Worm (Caenorhabditis elegans): ENCODE results near the gene T21C12.4.

T21C12.4 gene

DNA sequence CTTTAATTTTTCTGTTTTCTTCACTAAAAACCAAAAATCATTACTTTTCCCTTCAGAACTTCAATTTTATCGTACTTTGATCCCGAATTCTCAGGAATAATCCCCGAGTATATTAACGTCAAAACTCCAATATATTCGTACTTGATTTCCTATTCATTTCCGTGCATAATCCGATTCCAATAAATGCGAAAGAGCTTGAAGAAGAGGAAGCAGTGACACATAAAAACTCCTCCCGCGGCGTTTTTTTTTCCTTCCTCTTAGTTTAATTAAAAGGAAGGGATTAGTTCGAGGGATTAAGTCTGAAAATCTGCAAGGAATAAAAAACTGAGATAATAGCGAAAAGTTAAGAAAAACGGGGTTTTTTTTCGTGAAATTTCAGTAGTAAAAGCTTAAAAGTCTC lies 43.1 kb upstream of the T21C12.4 start:
- peak; percentile 12 for TF ChIP-seq sma-9 (GFP tag; optimal IDR thresholded peaks at IDR 0.05)
- no peak for TF ChIP-seq sma-9 (tag; optimal IDR thresholded peaks at IDR 0.05)
- TF ChIP-seq nhr-10 (tag; optimal IDR thresholded peaks at IDR 0.05), result no peak
- no peak for TF ChIP-seq nhr-6 (tag; optimal IDR thresholded peaks at IDR 0.05)

DNA sequence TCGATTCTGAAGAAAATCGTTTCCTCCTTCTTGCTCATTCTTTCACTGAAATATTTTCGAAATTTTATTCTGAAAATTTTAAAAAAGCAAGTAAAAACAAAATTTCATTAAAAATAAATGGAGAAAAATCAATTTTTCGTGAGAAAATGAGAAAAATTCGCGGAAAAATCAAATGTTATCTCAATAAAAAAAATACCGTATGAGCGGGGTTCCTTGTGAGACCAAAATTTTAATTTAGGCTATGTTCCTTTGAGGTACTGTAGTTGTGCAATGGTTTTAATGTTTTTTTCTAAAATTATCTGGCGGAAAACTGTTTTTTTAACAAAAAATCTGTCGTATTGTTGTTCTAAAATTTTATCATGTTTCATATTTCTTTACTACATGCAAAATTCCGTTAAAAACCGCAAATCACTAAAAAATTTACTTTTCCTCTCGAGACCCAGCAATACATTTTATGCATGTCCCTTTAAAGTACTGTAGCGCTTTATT lies 42.4 kb upstream of the T21C12.4 start, which contains the start of gene epg-6:
epg-6 (minus strand) TSS at position 51 of the 489 bp plus-strand sequence.
- no peak for TF ChIP-seq nhr-77 (tag; optimal IDR thresholded peaks at IDR 0.05)
- no peak for TF ChIP-seq lin-39 (tag; optimal IDR thresholded peaks at IDR 0.05)
- TF ChIP-seq R02D3.7 (tag; optimal IDR thresholded peaks at IDR 0.05), result no peak
- TF ChIP-seq fos-1 (tag; optimal IDR thresholded peaks at IDR 0.05), result no peak
- no peak for TF ChIP-seq ceh-82 (tag; optimal IDR thresholded peaks at IDR 0.05)
- TF ChIP-seq alr-1 (tag; optimal IDR thresholded peaks at IDR 0.05), result no peak
- TF ChIP-seq unc-39 (tag; optimal IDR thresholded peaks at IDR 0.05), result no peak
- TF ChIP-seq F13H6.1 (tag; optimal IDR thresholded peaks at IDR 0.05), result no peak
- TF ChIP-seq ztf-1 (GFP tag; conservative IDR thresholded peaks at IDR 0.05), result no peak
- no peak for TF ChIP-seq sem-4 (tag; optimal IDR thresholded peaks at IDR 0.05)
- TF ChIP-seq nhr-25 (tag; optimal IDR thresholded peaks at IDR 0.05), result no peak
- TF ChIP-seq lin-13 (GFP tag; optimal IDR thresholded peaks at IDR 0.05), result no peak
- no peak for TF ChIP-seq egl-27 (tag; optimal IDR thresholded peaks at IDR 0.05)
- no peak for TF ChIP-seq lin-11 (tag; optimal IDR thresholded peaks at IDR 0.05)
- TF ChIP-seq unc-62 (GFP tag; optimal IDR thresholded peaks at IDR 0.05), result no peak
- no peak for TF ChIP-seq ztf-4 (tag; optimal IDR thresholded peaks at IDR 0.05)
- TF ChIP-seq nhr-10 (tag; optimal IDR thresholded peaks at IDR 0.05), result no peak
- TF ChIP-seq sma-9 (GFP tag; optimal IDR thresholded peaks at IDR 0.05), result no peak
- no peak for TF ChIP-seq sma-9 (tag; optimal IDR thresholded peaks at IDR 0.05)
- no peak for TF ChIP-seq crh-2 (tag; optimal IDR thresholded peaks at IDR 0.05)

- TF ChIP-seq egl-27 (tag; optimal IDR thresholded peaks at IDR 0.05), result peak; percentile 49
- peak; percentile 8 for TF ChIP-seq mab-5 (tag; optimal IDR thresholded peaks at IDR 0.05)
- TF ChIP-seq fos-1 (tag; optimal IDR thresholded peaks at IDR 0.05), result peak; percentile 98
- peak; percentile 75 for TF ChIP-seq nhr-25 (tag; optimal IDR thresholded peaks at IDR 0.05)
- peak; percentile 74 for TF ChIP-seq gmeb-1 (tag; optimal IDR thresholded peaks at IDR 0.05)
- TF ChIP-seq alr-1 (tag; optimal IDR thresholded peaks at IDR 0.05), result no peak
- peak; percentile 27 for TF ChIP-seq ceh-16 (tag; optimal IDR thresholded peaks at IDR 0.05)
- TF ChIP-seq elt-1 (tag; optimal IDR thresholded peaks at IDR 0.05), result no peak
- TF ChIP-seq nhr-10 (tag; optimal IDR thresholded peaks at IDR 0.05), result no peak
- TF ChIP-seq ztf-11 (tag; optimal IDR thresholded peaks at IDR 0.05), result no peak
- peak; percentile 49 to 85 for TF ChIP-seq lsy-2 (tag; optimal IDR thresholded peaks at IDR 0.05)
- TF ChIP-seq sma-3 (GFP tag; optimal IDR thresholded peaks at IDR 0.05), result peak; percentile 31
- peak; percentile 30 for TF ChIP-seq nhr-6 (tag; optimal IDR thresholded peaks at IDR 0.05)
- TF ChIP-seq nhr-77 (tag; optimal IDR thresholded peaks at IDR 0.05), result no peak
- TF ChIP-seq nhr-129 (tag; optimal IDR thresholded peaks at IDR 0.05), result peak; percentile 79
- TF ChIP-seq C34F6.9 (tag; optimal IDR thresholded peaks at IDR 0.05), result peak; percentile 88
- no peak for TF ChIP-seq ZK546.5 (tag; optimal IDR thresholded peaks at IDR 0.05)
- TF ChIP-seq lin-13 (GFP tag; optimal IDR thresholded peaks at IDR 0.05), result peak; percentile 46
- peak; percentile 78 for TF ChIP-seq crh-2 (tag; optimal IDR thresholded peaks at IDR 0.05)
- peak; percentile 50 for TF ChIP-seq lin-11 (tag; optimal IDR thresholded peaks at IDR 0.05)
- TF ChIP-seq ztf-4 (tag; optimal IDR thresholded peaks at IDR 0.05), result no peak
- no peak for TF ChIP-seq skn-1 (tag; optimal IDR thresholded peaks at IDR 0.05)
- peak; percentile 10 for TF ChIP-seq nhr-21 (tag; optimal IDR thresholded peaks at IDR 0.05)
- peak; percentile 69 for TF ChIP-seq F13H6.1 (tag; optimal IDR thresholded peaks at IDR 0.05)
- TF ChIP-seq ama-1 (optimal IDR thresholded peaks at IDR 0.05), result peak; percentile 17
- TF ChIP-seq unc-55 (GFP tag; optimal IDR thresholded peaks at IDR 0.05), result peak; percentile 67
- no peak for TF ChIP-seq nhr-11 (tag; optimal IDR thresholded peaks at IDR 0.05)
- peak; percentile 23 for TF ChIP-seq snpc-4 (tag; optimal IDR thresholded peaks at IDR 0.05)
- peak; percentile 1 for TF ChIP-seq blmp-1 (tag; optimal IDR thresholded peaks at IDR 0.05; ENCODE audit: insufficient read depth)
- no peak for TF ChIP-seq aly-2 (tag; optimal IDR thresholded peaks at IDR 0.05)
Measured at ce11 chrIII:10599699-10600098, 41.9 kb upstream of the T21C12.4 start.

DNA sequence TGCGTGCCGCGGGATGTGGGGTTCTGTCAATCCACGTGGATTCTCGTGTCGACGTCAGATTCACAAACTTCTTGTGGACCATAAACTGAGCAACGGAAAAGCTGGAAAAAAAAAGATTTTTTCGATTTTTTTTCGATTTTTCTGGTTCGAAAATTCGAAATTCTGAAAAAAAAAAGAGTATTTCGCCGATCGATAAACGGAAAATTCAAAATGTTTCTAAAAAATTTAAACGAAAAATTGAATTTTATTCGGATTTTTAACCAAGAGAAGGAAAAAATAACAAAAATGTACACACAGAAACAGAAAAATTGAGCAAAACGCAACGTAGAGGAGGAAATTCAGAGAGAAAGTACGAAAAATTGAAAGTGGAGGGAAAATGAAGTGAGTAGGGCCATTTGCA lies 38.6 kb upstream of the T21C12.4 start, which contains the start of gene Y39A1A.3:
Y39A1A.3 (minus strand) TSS at position 101 of the 400 bp plus-strand sequence.
- TF ChIP-seq C34F6.9 (tag; optimal IDR thresholded peaks at IDR 0.05) (no peak), sma-3 (GFP tag; optimal IDR thresholded peaks at IDR 0.05) (no peak), nhr-25 (tag; optimal IDR thresholded peaks at IDR 0.05) (no peak), ama-1 (optimal IDR thresholded peaks at IDR 0.05) (no peak), blmp-1 (tag; optimal IDR thresholded peaks at IDR 0.05; ENCODE audit: insufficient read depth) (no peak), mdl-1 (tag; optimal IDR thresholded peaks at IDR 0.05) (no peak), aly-2 (tag; optimal IDR thresholded peaks at IDR 0.05) (no peak), nhr-23 (tag; optimal IDR thresholded peaks at IDR 0.05) (no peak), lin-11 (tag; optimal IDR thresholded peaks at IDR 0.05) (no peak), elt-1 (tag; optimal IDR thresholded peaks at IDR 0.05) (no peak), Y55F3AM.14 (GFP tag; optimal IDR thresholded peaks at IDR 0.05) (no peak), nhr-77 (tag; optimal IDR thresholded peaks at IDR 0.05) (no peak), mbf-1 (tag; optimal IDR thresholded peaks at IDR 0.05) (no peak), nhr-21 (tag; optimal IDR thresholded peaks at IDR 0.05) (no peak), fos-1 (tag; optimal IDR thresholded peaks at IDR 0.05) (no peak), mab-5 (tag; optimal IDR thresholded peaks at IDR 0.05) (no peak)
